Fruit fly (Drosophila melanogaster) whole organism, prepupa: ENCODE data around the gene CG3526.

Experiments
- CG11294 ChIP-seq: fragments of 200-800 bp; sonication (Bioruptor generic); IDR thresholded peaks from 2 replicates; pipeline ENCODE4 v1.3.6; 2022; ENCODE audit warnings: missing biosample characterization, missing genetic modification characterization
- CG1621 ChIP-seq: fragments of 200-800 bp; sonication (Bioruptor generic); optimal IDR thresholded peaks from 3 replicates; lab custom pipeline; 2018; ENCODE audit warnings: missing biosample characterization, mild to moderate bottlenecking, missing genetic modification characterization
- CG31627 ChIP-seq: fragments of 200-800 bp; sonication (Bioruptor generic); optimal IDR thresholded peaks from 3 replicates; lab custom pipeline; 2016; ENCODE audit warnings: missing biosample characterization, missing genetic modification characterization
- Eip93F ChIP-seq: fragments of 200-800 bp; sonication (Bioruptor generic); optimal IDR thresholded peaks from 2 replicates; lab custom pipeline; 2016; ENCODE audit warnings: missing biosample characterization, mild to moderate bottlenecking, missing genetic modification characterization
- Hr4 ChIP-seq: fragments of 200-800 bp; sonication (Bioruptor generic); optimal IDR thresholded peaks from 3 replicates; lab custom pipeline; 2016; ENCODE audit warnings: missing biosample characterization, missing genetic modification characterization
- Lpt ChIP-seq: fragments of 200-800 bp; sonication (Bioruptor generic); optimal IDR thresholded peaks from 3 replicates; lab custom pipeline; 2016; ENCODE audit warnings: missing biosample characterization, missing genetic modification characterization
- OdsH ChIP-seq: fragments of 200-800 bp; sonication (Bioruptor generic); optimal IDR thresholded peaks from 3 replicates; lab custom pipeline; 2016; ENCODE audit warnings: missing biosample characterization, missing genetic modification characterization
- dsx ChIP-seq: fragments of 200-800 bp; optimal IDR thresholded peaks from 3 replicates; lab custom pipeline; 2019; ENCODE audit warnings: missing biosample characterization, mild to moderate bottlenecking, missing genetic modification characterization, moderate library complexity; ENCODE audit not compliant: poor library complexity, severe bottlenecking
- fkh ChIP-seq: fragments of 200-800 bp; sonication (Bioruptor generic); optimal IDR thresholded peaks from 3 replicates; lab custom pipeline; 2017; ENCODE audit warnings: missing biosample characterization, mild to moderate bottlenecking, missing genetic modification characterization, moderate library complexity
- spab ChIP-seq: fragments of 200-800 bp; sonication (Bioruptor generic); optimal IDR thresholded peaks from 2 replicates; lab custom pipeline; 2017; ENCODE audit warnings: missing biosample characterization, mild to moderate bottlenecking, missing genetic modification characterization, missing genetic modification reagents

dm6 chrX:2883561-2883960 is 7.0 kb upstream of the CG3526 start, which contains the start of gene CG14418:
- TF ChIP-seq CG11294 (no peak), fkh (no peak), CG31627 (no peak), CG1621 (tag; lab: Kevin White, UChicago) (no peak), Hr4 (GFP tag; lab: Kevin White, UChicago) (no peak), OdsH (GFP tag; lab: Kevin White, UChicago) (no peak), spab (GFP tag; lab: Kevin White, UChicago) (no peak), Lpt (GFP tag; lab: Kevin White, UChicago) (no peak), Eip93F (GFP tag; lab: Kevin White, UChicago) (no peak), dsx (GFP tag; lab: Kevin White, UChicago) (no peak)
